Worm (Caenorhabditis elegans) whole organism, dauer: Measurements from ENCODE around the gene npr-15.

ENCODE experiments used
- unc-62 ChIP-seq: sonication (generic microtip); optimal IDR thresholded peaks from 2 replicates; lab custom pipeline; 2017; ENCODE audit warnings: missing biosample characterization, missing genetic modification reagents, missing genetic modification characterization

The npr-15 gene

ce11 chrIII:3713163-3713562 lies 18.7 kb upstream of the npr-15 start, which contains the start of gene nrde-1:
nrde-1 (plus strand) TSS chrIII:3713463.
- no peak for TF ChIP-seq unc-62

DNA sequence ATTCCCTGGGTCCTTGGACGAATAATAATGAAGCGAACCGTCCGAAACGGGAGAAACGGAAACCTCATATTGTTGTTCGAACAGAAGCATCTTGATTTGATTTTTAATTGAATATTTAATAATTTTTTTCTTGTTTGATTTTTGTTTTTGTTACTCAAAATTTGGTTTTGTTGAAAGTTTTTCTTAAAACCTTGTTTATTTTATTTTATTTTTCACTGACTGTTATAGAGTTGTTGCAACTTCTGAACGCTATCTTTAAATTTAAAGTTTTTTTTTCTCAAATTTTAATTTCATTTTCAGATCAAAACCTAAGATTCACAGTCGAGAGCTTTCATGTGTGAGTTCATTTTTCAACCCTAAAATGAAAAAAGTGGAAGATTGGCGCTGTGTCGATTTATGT lies 14.6 kb upstream of the npr-15 start, which contains the start of gene alkb-8:
Gene alkb-8 (plus strand): TSS at position 301 of the 400 bp plus-strand sequence.
- no peak for TF ChIP-seq unc-62

DNA sequence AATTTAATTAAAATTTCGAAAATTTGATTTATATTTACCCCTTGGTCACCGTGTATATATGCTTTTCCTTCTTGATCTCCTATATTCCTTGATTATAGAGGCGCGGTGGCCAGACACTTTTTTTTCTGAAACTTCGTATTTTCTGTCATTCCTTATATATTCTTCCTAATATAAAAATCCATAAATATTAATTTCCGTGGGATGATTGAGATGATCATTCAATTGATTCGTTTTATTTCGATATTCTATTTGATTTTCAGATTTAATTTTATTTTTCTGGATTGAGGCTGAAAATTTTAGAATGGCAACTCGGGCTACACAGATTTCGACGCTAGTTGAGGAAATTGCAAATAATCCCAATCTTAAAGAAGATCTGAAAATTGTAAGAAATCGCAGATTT lies 12.1 kb upstream of the npr-15 start, which contains the start of gene dph-1:
Gene dph-1 (plus strand): TSS at position 301 of the 400 bp plus-strand sequence.
- TF ChIP-seq unc-62 = no peak

- TF ChIP-seq unc-62 = no peak
These were observed 10.5 kb upstream of the npr-15 start, which contains the start of gene wdr-5.1 for ce11 chrIII:3704967-3705366. wdr-5.1 (plus strand) TSS chrIII:3705285.

- TF ChIP-seq unc-62 = no peak
These were observed 8.9 kb upstream of the npr-15 start, which contains the start of gene C14B1.3 for ce11 chrIII:3703397-3703796. C14B1.3 (plus strand) TSS chrIII:3703564.

ce11 chrIII:3701411-3702310 lies 7.2 kb upstream of the npr-15 start, which contains the start of the genes pdi-1 and C14B1.2:
pdi-1 (minus strand) TSS chrIII:3701461.
C14B1.2 (plus strand) TSS chrIII:3702260.
- TF ChIP-seq unc-62 = no peak

DNA sequence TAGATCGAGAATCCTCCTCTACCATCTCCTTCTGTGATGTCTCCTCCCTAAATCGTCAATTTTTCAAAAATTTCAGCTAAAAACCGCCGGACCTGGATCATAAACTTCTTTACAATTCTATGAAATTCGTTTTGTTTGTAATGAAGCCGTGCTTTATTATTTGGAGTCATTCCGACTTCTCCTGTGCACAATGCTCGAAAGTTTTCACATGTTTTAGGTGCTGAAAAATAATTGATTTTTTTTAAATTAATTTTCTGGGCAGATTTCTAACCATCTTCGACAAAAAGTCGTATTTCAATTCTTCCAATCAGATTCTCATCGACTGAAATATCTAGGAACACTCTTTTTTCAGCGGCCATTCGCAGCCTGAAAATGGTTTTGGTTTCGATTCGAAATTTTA lies 4.8 kb upstream of the npr-15 start, which contains the start of gene cyn-9:
Gene cyn-9 (minus strand): TSS at position 366 of the 400 bp plus-strand sequence.
- TF ChIP-seq unc-62 = no peak

ce11 chrIII:3698366-3698765 lies 3.9 kb upstream of the npr-15 start:
- no peak for TF ChIP-seq unc-62

DNA sequence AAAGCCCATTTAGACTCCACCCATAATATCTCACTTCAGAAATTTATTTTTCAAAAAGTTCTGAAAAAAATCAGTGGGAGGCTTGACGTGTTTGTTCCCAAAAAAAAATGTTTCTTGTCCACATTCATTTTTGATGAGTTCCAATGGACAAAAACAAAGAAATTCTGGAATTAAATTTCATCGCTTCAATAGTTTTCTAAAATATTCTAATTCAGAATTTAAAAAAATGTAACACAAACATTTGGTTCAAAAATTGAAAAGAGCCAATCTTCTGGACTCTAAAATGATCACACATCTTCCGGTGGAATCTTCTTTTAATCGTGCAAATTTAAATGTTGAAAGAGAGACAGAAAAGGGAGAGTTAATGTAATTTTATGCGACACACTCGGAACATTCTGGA lies 2.0 kb downstream of the npr-15 start:
- no peak for TF ChIP-seq unc-62

DNA sequence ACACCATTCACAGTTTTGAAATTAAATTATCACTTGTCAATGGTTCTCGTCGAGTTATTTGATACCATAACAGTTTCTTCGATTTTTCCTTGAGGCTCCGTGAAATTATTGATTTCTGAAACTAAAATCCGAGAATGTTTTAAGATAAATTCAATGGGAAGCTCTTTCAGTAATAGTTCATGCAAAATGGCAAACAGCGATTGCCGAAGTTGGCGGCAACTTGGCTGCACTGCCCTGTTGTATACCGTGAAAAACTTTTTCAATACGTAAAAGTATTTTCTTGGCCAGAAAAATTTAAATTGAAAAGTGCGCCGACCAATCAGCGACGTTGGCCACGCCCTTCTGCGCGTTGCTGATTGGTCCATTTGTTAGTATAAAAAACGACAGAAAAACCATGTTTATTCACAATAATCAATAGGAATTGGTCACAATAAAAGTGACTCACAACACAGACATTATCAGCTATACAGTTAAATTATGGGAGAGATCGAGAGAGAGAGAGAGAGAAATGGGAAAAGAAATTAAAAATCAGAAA lies 11.5 kb downstream of the npr-15 start:
- no peak for TF ChIP-seq unc-62

DNA sequence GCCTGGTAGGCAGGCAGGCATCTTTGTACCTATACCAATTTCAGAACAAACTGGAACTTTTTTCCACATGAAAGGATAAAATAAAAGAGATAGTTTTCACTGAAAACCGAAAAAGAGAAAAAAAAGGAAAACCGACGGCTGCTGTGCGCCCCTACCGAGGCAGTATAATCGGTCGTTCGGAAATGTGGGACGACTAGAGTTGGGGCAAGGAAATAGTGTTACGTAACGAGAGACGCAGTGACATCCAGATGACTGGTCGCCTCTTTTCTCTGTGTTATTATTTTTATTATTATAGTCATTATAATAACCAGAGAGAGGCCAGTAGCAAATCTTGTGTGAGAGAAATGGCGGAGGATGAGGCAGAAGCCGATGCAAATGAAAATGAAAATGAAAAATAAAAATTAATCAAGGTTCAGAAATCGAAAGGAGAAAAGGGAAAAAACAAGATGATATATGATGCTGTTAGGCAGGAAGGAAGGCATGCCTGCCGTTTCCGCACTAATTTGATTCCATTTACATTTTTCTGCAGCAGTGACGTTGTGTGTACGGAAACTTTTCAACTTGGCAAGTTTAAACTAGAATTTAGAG lies 13.0 kb downstream of the npr-15 start:
- TF ChIP-seq unc-62 = no peak

DNA sequence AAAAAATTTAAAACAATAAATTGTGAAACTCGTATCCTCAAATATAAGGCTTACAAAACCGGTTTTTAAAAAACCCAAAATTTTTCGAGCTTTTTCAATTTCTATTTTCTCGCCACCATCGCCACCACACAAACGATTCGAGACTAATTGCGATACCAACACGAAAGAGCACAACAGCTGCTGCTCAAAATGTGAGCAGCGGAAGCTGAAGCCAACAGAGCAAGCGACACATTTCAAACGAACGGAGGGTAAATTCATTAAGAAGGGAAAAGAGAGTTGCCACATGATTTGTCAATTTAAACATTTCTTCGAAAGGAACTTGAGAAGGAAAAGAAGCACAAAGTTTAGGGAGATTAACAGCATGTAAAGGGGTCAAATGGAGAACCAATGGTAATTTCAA lies 15.4 kb downstream of the npr-15 start:
- no peak for TF ChIP-seq unc-62

DNA sequence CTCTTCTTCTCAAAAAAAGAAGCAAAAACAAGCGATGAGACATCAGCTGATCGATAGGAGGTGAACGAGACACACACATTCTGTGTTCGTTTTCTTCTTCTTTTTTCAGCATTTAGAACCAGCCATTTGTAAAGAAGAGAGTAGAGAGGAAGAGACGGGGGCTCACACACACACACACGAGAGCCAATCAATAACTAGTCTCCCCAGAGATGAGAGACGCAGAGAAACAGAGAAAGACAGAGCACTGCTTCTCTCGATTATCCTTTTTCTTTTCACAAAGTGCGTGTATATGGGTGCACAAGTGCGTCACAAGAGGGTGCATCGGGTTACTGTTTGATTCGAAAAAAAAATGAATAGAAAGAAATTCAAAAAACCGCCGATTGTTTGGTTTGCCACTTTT lies 17.1 kb downstream of the npr-15 start:
- TF ChIP-seq unc-62 = no peak

- no peak for TF ChIP-seq unc-62
These were observed 19.0 kb downstream of the npr-15 start for ce11 chrIII:3675480-3675879.

ce11 chrIII:3674149-3674548 lies 20.3 kb downstream of the npr-15 start:
- TF ChIP-seq unc-62 = no peak

DNA sequence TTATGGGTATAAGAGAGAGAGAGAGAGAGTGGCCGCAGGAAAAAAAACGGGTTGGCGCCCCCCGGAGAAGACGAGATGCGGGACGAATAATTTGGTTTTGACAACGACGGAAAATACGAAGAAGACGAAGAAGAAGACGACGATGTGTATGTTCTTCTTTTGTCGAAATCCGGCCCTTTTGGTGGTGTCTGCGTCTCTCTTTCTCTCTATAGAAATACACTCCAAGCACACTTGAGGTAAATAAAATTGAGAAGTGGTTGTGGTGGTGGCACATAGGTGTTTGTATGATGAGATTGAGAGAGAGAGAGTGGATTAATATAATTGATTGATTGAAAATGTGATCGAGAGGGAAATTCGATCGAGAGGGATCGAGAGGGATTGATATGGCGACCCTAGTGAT lies 21.6 kb downstream of the npr-15 start:
- TF ChIP-seq unc-62 = no peak

ce11 chrIII:3670984-3671383 lies 23.5 kb downstream of the npr-15 start:
- no peak for TF ChIP-seq unc-62
